Fruit fly (Drosophila melanogaster): ENCODE measurements around the gene Rala.

The Rala gene

DNA sequence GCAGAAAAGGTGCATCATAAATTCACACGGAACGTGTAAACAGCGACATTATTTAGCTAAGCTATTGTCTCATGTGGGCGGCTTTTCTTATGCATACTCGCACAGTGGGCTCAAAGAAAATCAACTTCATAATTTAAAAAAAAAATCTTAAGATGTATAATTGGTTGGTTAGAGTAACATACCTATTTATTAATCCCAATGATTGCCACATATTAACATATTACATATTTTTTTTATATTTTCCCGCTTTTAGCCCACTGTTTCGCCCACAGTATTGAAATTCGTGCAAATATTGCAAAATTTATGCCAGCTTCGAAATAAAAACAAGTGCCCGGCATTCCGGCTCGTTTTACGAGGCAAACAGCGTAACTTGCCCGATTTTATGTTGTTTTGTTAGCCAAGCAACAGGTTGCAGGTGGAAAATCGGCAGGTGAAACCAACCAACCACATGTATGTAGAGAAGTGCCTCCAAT is 52.2 kb downstream of the Rala start, which contains the start of gene Ilp7 (continued):
- TF ChIP-seq CG11695 (GFP tag; IDR thresholded peaks at IDR 0.05) = peak; percentile 40; the same call in 1 of the 3 replicates
- no peak for TF ChIP-seq B-H2 (GFP tag; optimal IDR thresholded peaks at IDR 0.05)
- TF ChIP-seq fd96Cb (tag; optimal IDR thresholded peaks at IDR 0.05) = peak; percentile 23
- TF ChIP-seq CG6689 (GFP tag; IDR thresholded peaks at IDR 0.05) = peak; percentile 20; the same call in 1 of the 2 replicates
- TF ChIP-seq crp (GFP tag; optimal IDR thresholded peaks at IDR 0.05) = no peak
- TF ChIP-seq lmd (GFP tag; IDR thresholded peaks at IDR 0.05) = peak; percentile 27; the same call in 1 of the 2 replicates
- peak; percentile 17 for TF ChIP-seq CG4820 (GFP tag; optimal IDR thresholded peaks at IDR 0.05)
- TF ChIP-seq Blimp-1 (GFP tag; optimal IDR thresholded peaks at IDR 0.05) = peak; percentile 36
- no peak for TF ChIP-seq pnt (GFP tag; optimal IDR thresholded peaks at IDR 0.05)
- no peak for TF ChIP-seq prd (optimal IDR thresholded peaks at IDR 0.05)
- peak; percentile 44; the same call in 2 of the 3 replicates for TF ChIP-seq prd (GFP tag; IDR thresholded peaks at IDR 0.05)
- 0 out of 2 replicates have a peak, but pooled peaks have one; percentile 49 for TF ChIP-seq Drgx (GFP tag; IDR thresholded peaks at IDR 0.05)
- peak; percentile 34 for TF ChIP-seq CG17359 (tag; optimal IDR thresholded peaks at IDR 0.05)
- TF ChIP-seq shn (GFP tag; optimal IDR thresholded peaks at IDR 0.05) = no peak
- peak; percentile 1 for TF ChIP-seq CG2120 (GFP tag; optimal IDR thresholded peaks at IDR 0.05)
- TF ChIP-seq CG2129 (GFP tag; IDR thresholded peaks at IDR 0.05; ENCODE audit: partially characterized antibody) = no peak
- TF ChIP-seq ranshi (GFP tag; IDR thresholded peaks at IDR 0.05) = 0 out of 2 replicates have a peak, but pooled peaks have one; percentile 29
- peak; percentile 50; the same call in 1 of the 3 replicates for TF ChIP-seq CG34422 (GFP tag; IDR thresholded peaks at IDR 0.05)
- TF ChIP-seq gem (tag; optimal IDR thresholded peaks at IDR 0.05) = peak; percentile 48
